Fruit fly (Drosophila melanogaster) whole organism, wandering third instar larva: ENCODE measurements around the gene CG6294.

Source experiments
- Abd-B ChIP-seq: fragments of >200 bp; optimal IDR thresholded peaks from 2 replicates; lab custom pipeline; 2017; ENCODE audit warnings: missing biosample characterization, missing genetic modification characterization
- CG32264 ChIP-seq: fragments of 200-800 bp; sonication (Bioruptor generic); optimal IDR thresholded peaks from 2 replicates; lab custom pipeline; 2016; ENCODE audit warnings: missing biosample characterization, missing genetic modification characterization
- CG9705 ChIP-seq: fragments of 200-800 bp; sonication (Bioruptor generic); optimal IDR thresholded peaks from 2 replicates; lab custom pipeline; 2018; ENCODE audit warnings: missing biosample characterization, mild to moderate bottlenecking, missing genetic modification characterization
- Dfd ChIP-seq: fragments of >200 bp; optimal IDR thresholded peaks from 2 replicates; lab custom pipeline; 2017; ENCODE audit warnings: missing biosample characterization, missing genetic modification characterization
- Dif ChIP-seq: fragments of 200-275, 200-300 bp; sonication (Bioruptor generic); optimal IDR thresholded peaks from 2 replicates; lab custom pipeline; 2018; ENCODE audit warnings: missing biosample characterization, missing genetic modification characterization; ENCODE audit not compliant: partially characterized antibody
- GATAd ChIP-seq: sonication (Bioruptor generic); optimal IDR thresholded peaks from 2 replicates; lab custom pipeline; 2016; ENCODE audit warnings: missing biosample characterization, missing genetic modification characterization
- HLH106 ChIP-seq: fragments of 200-800 bp; optimal IDR thresholded peaks from 3 replicates; lab custom pipeline; 2019; ENCODE audit warnings: missing biosample characterization, mild to moderate bottlenecking, missing genetic modification characterization, moderate library complexity
- Hnf4 ChIP-seq: fragments of 200-800 bp; sonication (Bioruptor generic); optimal IDR thresholded peaks from 2 replicates; lab custom pipeline; 2016; ENCODE audit warnings: missing biosample characterization, mild to moderate bottlenecking, missing genetic modification characterization
- Hr78 ChIP-seq: fragments of >200 bp; optimal IDR thresholded peaks from 2 replicates; lab custom pipeline; 2017; ENCODE audit warnings: missing biosample characterization, missing genetic modification characterization
- Hr83 ChIP-seq: fragments of 200-300 bp; sonication (Bioruptor generic); optimal IDR thresholded peaks from 2 replicates; lab custom pipeline; 2016; ENCODE audit warnings: missing biosample characterization, mild to moderate bottlenecking, missing genetic modification characterization, moderate library complexity; ENCODE audit not compliant: poor library complexity, severe bottlenecking
- Mio ChIP-seq: sonication (Bioruptor generic); optimal IDR thresholded peaks from 2 replicates; lab custom pipeline; 2016; ENCODE audit warnings: missing biosample characterization, missing genetic modification characterization
- Myc ChIP-seq: fragments of >200 bp; optimal IDR thresholded peaks from 2 replicates; lab custom pipeline; 2017
- N ChIP-seq: fragments of >200 bp; optimal IDR thresholded peaks from 2 replicates; lab custom pipeline; 2018; ENCODE audit warnings: missing biosample characterization, missing external identifiers, missing genetic modification characterization
- OdsH ChIP-seq: fragments of 200-800 bp; sonication (Bioruptor generic); optimal IDR thresholded peaks from 2 replicates; lab custom pipeline; 2016; ENCODE audit warnings: missing biosample characterization, mild to moderate bottlenecking, missing genetic modification characterization
- Rel ChIP-seq, 2 experiments: fragments of 200-800 bp; sonication (Bioruptor generic) in 1 of 2; optimal IDR thresholded peaks; 2 replicates in 1 of 2; 3 replicates in 1 of 2; lab custom pipeline; 2016 to 2019; ENCODE audit warnings: mild to moderate bottlenecking in 2 of 2, missing biosample characterization in 2 of 2, missing genetic modification characterization in 2 of 2, moderate library complexity in 1 of 2
- Sp1 ChIP-seq: fragments of 200-800 bp; sonication (Bioruptor generic); optimal IDR thresholded peaks from 3 replicates; lab custom pipeline; 2019; ENCODE audit warnings: missing biosample characterization, mild to moderate bottlenecking, missing genetic modification characterization, moderate library complexity
- Vsx2 ChIP-seq: fragments of 200-300, 225-300 bp; sonication (Bioruptor generic); optimal IDR thresholded peaks from 2 replicates; lab custom pipeline; 2018; ENCODE audit warnings: missing biosample characterization, missing genetic modification characterization; ENCODE audit not compliant: partially characterized antibody
- br ChIP-seq: fragments of 200-800 bp; sonication (Bioruptor generic); optimal IDR thresholded peaks from 2 replicates; lab custom pipeline; 2016; ENCODE audit warnings: missing biosample characterization, missing genetic modification characterization
- brk ChIP-seq: fragments of 200-800 bp; sonication (Bioruptor generic); optimal IDR thresholded peaks from 2 replicates; lab custom pipeline; 2016; ENCODE audit warnings: missing biosample characterization, mild to moderate bottlenecking, missing genetic modification characterization
- dl ChIP-seq, 2 experiments: fragments of 175-275, 200-275 bp in 1 of 2; fragments of 200-275 bp in 1 of 2; sonication (Bioruptor generic); optimal IDR thresholded peaks; lab custom pipeline; 2018; ENCODE audit warnings: mild to moderate bottlenecking in 2 of 2, missing biosample characterization in 2 of 2, missing genetic modification characterization in 2 of 2, moderate library complexity in 2 of 2; ENCODE audit not compliant: partially characterized antibody in 2 of 2, insufficient read depth in 1 of 2
- dsf ChIP-seq: sonication (Bioruptor generic); optimal IDR thresholded peaks from 2 replicates; lab custom pipeline; 2016; ENCODE audit warnings: missing biosample characterization, missing genetic modification characterization, borderline replicate concordance
- ey ChIP-seq: fragments of 200-800 bp; sonication (Bioruptor generic); optimal IDR thresholded peaks from 2 replicates; lab custom pipeline; 2016; ENCODE audit warnings: missing biosample characterization, missing genetic modification characterization
- foxo ChIP-seq, 2 experiments: fragments of 200-800 bp; sonication (Bioruptor generic); optimal IDR thresholded peaks; 2 replicates in 1 of 2; 3 replicates in 1 of 2; lab custom pipeline; 2016 to 2017; ENCODE audit warnings: missing biosample characterization in 2 of 2, missing genetic modification characterization in 2 of 2
- fru ChIP-seq: fragments of 200-800 bp; sonication (Bioruptor generic); optimal IDR thresholded peaks from 3 replicates; lab custom pipeline; 2016; ENCODE audit warnings: missing biosample characterization, mild to moderate bottlenecking, missing genetic modification characterization
- h ChIP-seq: fragments of 200-800 bp; sonication (Bioruptor generic); optimal IDR thresholded peaks from 3 replicates; lab custom pipeline; 2016; ENCODE audit warnings: missing biosample characterization, mild to moderate bottlenecking, missing genetic modification characterization
- jim ChIP-seq: fragments of 175-275, 200-325 bp; sonication (Bioruptor generic); optimal IDR thresholded peaks from 2 replicates; lab custom pipeline; 2016; ENCODE audit warnings: missing biosample characterization, mild to moderate bottlenecking, missing genetic modification characterization
- lola ChIP-seq: fragments of >200 bp; optimal IDR thresholded peaks from 2 replicates; lab custom pipeline; 2017; ENCODE audit warnings: missing biosample characterization, missing genetic modification characterization
- psq ChIP-seq: fragments of 200-800 bp; sonication (Bioruptor generic); optimal IDR thresholded peaks from 3 replicates; lab custom pipeline; 2017; ENCODE audit warnings: missing biosample characterization, mild to moderate bottlenecking, missing genetic modification characterization, moderate library complexity
- rgr ChIP-seq: fragments of 200-800 bp; sonication (Bioruptor generic); optimal IDR thresholded peaks from 3 replicates; lab custom pipeline; 2016; ENCODE audit warnings: missing biosample characterization, mild to moderate bottlenecking, missing genetic modification characterization
- sage ChIP-seq: fragments of 200-800 bp; sonication (Bioruptor generic); optimal IDR thresholded peaks from 2 replicates; lab custom pipeline; 2016; ENCODE audit warnings: missing biosample characterization, mild to moderate bottlenecking, missing genetic modification characterization
- tai ChIP-seq: sonication (Bioruptor generic); optimal IDR thresholded peaks from 2 replicates; lab custom pipeline; 2016; ENCODE audit warnings: missing biosample characterization, missing genetic modification characterization
- usp ChIP-seq: fragments of >200 bp; optimal IDR thresholded peaks from 2 replicates; lab custom pipeline; 2017; ENCODE audit warnings: missing biosample characterization, missing genetic modification characterization
- woc ChIP-seq: sonication (Bioruptor generic); optimal IDR thresholded peaks from 2 replicates; lab custom pipeline; 2016; ENCODE audit warnings: missing biosample characterization, mild to moderate bottlenecking, missing genetic modification characterization

Gene CG6294

dm6 chrX:15498791-15499190 lies 36.3 kb downstream of the CG6294 start:
- peak in 1 of 2 experiments; percentile 26 for TF ChIP-seq foxo (GFP tag; optimal IDR thresholded peaks at IDR 0.05; lab: Kevin White, UChicago)
- no peak for TF ChIP-seq Abd-B (GFP tag; lab: Kevin White, UChicago)
- peak; percentile 45 for TF ChIP-seq Hnf4 (GFP tag; lab: Kevin White, UChicago)
- no peak for TF ChIP-seq dl (GFP tag; optimal IDR thresholded peaks at IDR 0.05; lab: Kevin White, UChicago; ENCODE audit: insufficient read depth in 1 of 2, partially characterized antibody in 2 of 2)
- no peak for TF ChIP-seq brk (GFP tag; lab: Kevin White, UChicago)
- TF ChIP-seq HLH106, result peak; percentile 7
- no peak for TF ChIP-seq OdsH (GFP tag; lab: Kevin White, UChicago)
- no peak for TF ChIP-seq sage (GFP tag; lab: Kevin White, UChicago)
- TF ChIP-seq tai (GFP tag; lab: Kevin White, UChicago), result peak; percentile 12
- TF ChIP-seq fru (GFP tag; lab: Kevin White, UChicago), result peak; percentile 12
- peak; percentile 66 for TF ChIP-seq Hr83 (GFP tag; lab: Kevin White, UChicago)
- TF ChIP-seq Dif (GFP tag; lab: Kevin White, UChicago), result peak; percentile 57
- peak; percentile 42 for TF ChIP-seq br (GFP tag; lab: Kevin White, UChicago)
- peak; percentile 54 for TF ChIP-seq Sp1 (GFP tag; lab: Kevin White, UChicago)
- TF ChIP-seq h (GFP tag; lab: Kevin White, UChicago), result peak; percentile 55
- peak; percentile 42 for TF ChIP-seq rgr (GFP tag; lab: Kevin White, UChicago)
- no peak for TF ChIP-seq Rel (GFP tag; optimal IDR thresholded peaks at IDR 0.05; lab: Kevin White, UChicago)
- peak; percentile 41 for TF ChIP-seq Rel (tag; optimal IDR thresholded peaks at IDR 0.05; lab: Kevin White, UChicago)

DNA sequence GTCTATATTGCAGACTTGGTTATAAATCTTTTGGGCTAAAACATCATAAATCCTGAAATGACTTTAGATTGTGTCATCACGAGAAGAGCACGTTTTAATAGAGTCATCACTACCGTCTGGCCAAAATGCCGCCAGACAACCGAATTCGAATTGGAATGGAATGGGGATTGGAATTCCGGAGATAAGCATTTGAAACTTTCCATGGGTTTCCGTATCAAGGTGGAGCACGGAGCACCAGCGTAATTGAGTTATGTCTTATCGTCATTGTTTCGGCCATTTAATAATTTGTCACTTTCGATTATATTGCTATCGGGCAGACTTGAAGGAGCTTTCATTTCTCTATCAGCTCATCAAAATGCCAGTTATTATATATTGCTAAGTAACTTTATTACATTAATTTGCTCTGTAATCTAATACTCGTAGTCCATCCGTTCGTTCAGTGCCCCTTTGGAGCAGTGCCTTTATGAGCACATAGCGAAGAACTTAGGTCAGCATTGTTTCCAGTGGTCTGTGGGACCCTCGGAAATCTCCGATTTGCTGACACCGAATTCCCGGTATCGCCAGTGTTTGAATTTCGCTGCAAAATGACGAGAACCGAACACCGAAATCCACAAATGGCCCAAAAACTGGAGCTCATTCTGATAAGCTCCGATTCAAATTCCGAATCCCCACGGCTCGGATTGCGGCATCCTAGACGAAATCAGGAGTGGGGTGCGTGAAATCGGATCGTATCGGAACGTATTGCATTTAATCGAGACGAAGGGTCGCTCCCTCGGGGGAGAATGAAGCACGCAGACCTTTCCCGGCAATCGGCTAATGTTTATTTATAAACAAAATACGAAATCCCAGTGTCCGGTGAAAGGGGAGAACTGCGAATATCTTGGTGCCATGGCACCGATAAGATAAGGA lies 37.7 kb downstream of the CG6294 start:
- no peak for TF ChIP-seq N
- TF ChIP-seq sage (GFP tag; lab: Kevin White, UChicago), result no peak
- no peak for TF ChIP-seq Rel (GFP tag; optimal IDR thresholded peaks at IDR 0.05; lab: Kevin White, UChicago)
- TF ChIP-seq Rel (tag; optimal IDR thresholded peaks at IDR 0.05; lab: Kevin White, UChicago), result peak; percentile 41
- TF ChIP-seq ey (GFP tag; lab: Kevin White, UChicago), result no peak
- TF ChIP-seq br (GFP tag; lab: Kevin White, UChicago), result peak; percentile 55

dm6 chrX:15501706-15502267 lies 39.3 kb downstream of the CG6294 start:
- TF ChIP-seq dl (GFP tag; optimal IDR thresholded peaks at IDR 0.05; lab: Kevin White, UChicago; ENCODE audit: insufficient read depth in 1 of 2, partially characterized antibody in 2 of 2) (peak in 1 of 2 experiments; percentile 39), Hr83 (GFP tag; lab: Kevin White, UChicago) (peak; percentile 75), h (GFP tag; lab: Kevin White, UChicago) (no peak), rgr (GFP tag; lab: Kevin White, UChicago) (peak; percentile 25), CG9705 (GFP tag; lab: Kevin White, UChicago) (no peak), psq (peak; percentile 45)

- no peak for TF ChIP-seq usp (GFP tag; lab: Kevin White, UChicago)
- TF ChIP-seq Rel (GFP tag; optimal IDR thresholded peaks at IDR 0.05; lab: Kevin White, UChicago), result no peak
- TF ChIP-seq Rel (tag; optimal IDR thresholded peaks at IDR 0.05; lab: Kevin White, UChicago), result peak; percentile 48
Observed at dm6 chrX:15502864-15503263, 40.3 kb downstream of the CG6294 start.

DNA sequence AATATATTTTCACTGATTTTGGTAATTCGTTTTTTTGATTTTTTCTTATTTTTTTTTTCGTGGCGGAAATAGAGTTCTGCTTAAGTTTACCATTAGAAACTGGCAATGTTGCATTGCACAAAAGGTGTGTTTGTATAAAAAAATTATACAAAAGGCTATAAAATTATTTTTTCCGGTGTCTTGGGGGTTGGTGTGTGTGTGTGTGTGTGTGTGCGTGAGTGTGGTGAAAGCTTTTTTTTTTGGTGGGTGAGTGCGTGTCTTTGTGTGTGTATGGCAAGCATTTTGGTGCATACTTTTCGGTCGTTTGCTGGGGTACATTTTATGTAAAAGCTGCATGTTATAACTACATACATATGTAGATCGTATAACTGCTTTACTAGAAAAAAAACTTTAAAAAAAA lies 48.9 kb downstream of the CG6294 start:
- TF ChIP-seq rgr (GFP tag; lab: Kevin White, UChicago), result peak; percentile 52
- no peak for TF ChIP-seq Hr78 (GFP tag; lab: Kevin White, UChicago)
- TF ChIP-seq Myc, result peak; percentile 22
- no peak for TF ChIP-seq Dif (GFP tag; lab: Kevin White, UChicago)
- no peak for TF ChIP-seq CG9705 (GFP tag; lab: Kevin White, UChicago)
- no peak for TF ChIP-seq Mio
- TF ChIP-seq Hr83 (GFP tag; lab: Kevin White, UChicago), result no peak
- TF ChIP-seq sage (GFP tag; lab: Kevin White, UChicago), result peak; percentile 10
- peak; percentile 9 for TF ChIP-seq N
- TF ChIP-seq Hnf4 (GFP tag; lab: Kevin White, UChicago), result no peak
- TF ChIP-seq foxo (GFP tag; optimal IDR thresholded peaks at IDR 0.05; lab: Kevin White, UChicago), result peak in 1 of 2 experiments; percentile 68
- TF ChIP-seq ey (GFP tag; lab: Kevin White, UChicago), result peak; percentile 57
- peak; percentile 48 for TF ChIP-seq psq
- peak; percentile 50 for TF ChIP-seq OdsH (GFP tag; lab: Kevin White, UChicago)
- no peak for TF ChIP-seq dsf (GFP tag; lab: Kevin White, UChicago)
- no peak for TF ChIP-seq Dfd (GFP tag; lab: Kevin White, UChicago)
- no peak for TF ChIP-seq CG32264 (GFP tag; lab: Kevin White, UChicago)
- no peak for TF ChIP-seq HLH106
- no peak for TF ChIP-seq Vsx2
- TF ChIP-seq woc (GFP tag; lab: Kevin White, UChicago), result no peak
- peak; percentile 0 for TF ChIP-seq Sp1 (GFP tag; lab: Kevin White, UChicago)
- TF ChIP-seq GATAd (GFP tag; lab: Kevin White, UChicago), result no peak
- TF ChIP-seq br (GFP tag; lab: Kevin White, UChicago), result peak; percentile 35
- TF ChIP-seq jim, result no peak
- TF ChIP-seq lola, result no peak
- no peak for TF ChIP-seq dl (GFP tag; optimal IDR thresholded peaks at IDR 0.05; lab: Kevin White, UChicago; ENCODE audit: insufficient read depth in 1 of 2, partially characterized antibody in 2 of 2)
- no peak for TF ChIP-seq Rel (GFP tag; optimal IDR thresholded peaks at IDR 0.05; lab: Kevin White, UChicago)
- no peak for TF ChIP-seq Rel (tag; optimal IDR thresholded peaks at IDR 0.05; lab: Kevin White, UChicago)
